Worm (Caenorhabditis elegans): ENCODE data around the gene F10E7.2.

- TF ChIP-seq unc-62 (GFP tag; optimal IDR thresholded peaks at IDR 0.05) (no peak), lin-13 (tag; optimal IDR thresholded peaks at IDR 0.05) (no peak), ham-2 (GFP tag; optimal IDR thresholded peaks at IDR 0.05) (no peak), nhr-12 (tag; optimal IDR thresholded peaks at IDR 0.05) (no peak)
These were observed 26.1 kb upstream of the F10E7.2 start for ce11 chrII:7095970-7096369.

Data from whole organism, mixed stage, embryonic.